Fruit fly (Drosophila melanogaster) whole organism, embryonic: Measurements from ENCODE around the gene CG14868.

Experiments used
- CG10979 ChIP-seq: fragments of 200-800 bp; sonication (Bioruptor generic); optimal IDR thresholded peaks from 2 replicates; lab custom pipeline; 2018; ENCODE audit warnings: missing biosample characterization, mild to moderate bottlenecking, missing genetic modification characterization, moderate library complexity
- CG11085 ChIP-seq: fragments of 200-800 bp; sonication (Bioruptor generic); IDR thresholded peaks from 2 replicates; pipeline ENCODE4 v1.3.6; 2022; ENCODE audit warnings: missing biosample characterization, missing genetic modification characterization
- CG11696 ChIP-seq: fragments of 200-800 bp; sonication (Bioruptor generic); IDR thresholded peaks from 2 replicates; pipeline ENCODE4 v1.3.6; 2022; ENCODE audit warnings: missing biosample characterization, missing genetic modification characterization
- CG12155 ChIP-seq: fragments of 200-800 bp; sonication (Bioruptor generic); optimal IDR thresholded peaks from 3 replicates; lab custom pipeline; 2016; ENCODE audit warnings: missing biosample characterization, missing genetic modification characterization
- CG12299 ChIP-seq: fragments of 200-800 bp; sonication (Bioruptor generic); optimal IDR thresholded peaks from 2 replicates; lab custom pipeline; 2018; ENCODE audit warnings: missing biosample characterization, mild to moderate bottlenecking, missing genetic modification characterization
- CG13775 ChIP-seq: fragments of 200-800 bp; sonication (Bioruptor generic); optimal IDR thresholded peaks from 3 replicates; lab custom pipeline; 2017; ENCODE audit warnings: missing biosample characterization, mild to moderate bottlenecking, missing genetic modification characterization
- CG15011 ChIP-seq: fragments of 200-800 bp; sonication (Bioruptor generic); optimal IDR thresholded peaks from 3 replicates; lab custom pipeline; 2018; ENCODE audit warnings: missing biosample characterization, mild to moderate bottlenecking, missing genetic modification characterization
- CG1647 ChIP-seq: fragments of 200-800 bp; sonication (Bioruptor generic); optimal IDR thresholded peaks from 3 replicates; lab custom pipeline; 2016; ENCODE audit warnings: missing biosample characterization, missing genetic modification characterization
- CG17186 ChIP-seq: fragments of 200-800 bp; sonication (Bioruptor generic); optimal IDR thresholded peaks from 3 replicates; lab custom pipeline; 2017; ENCODE audit warnings: missing biosample characterization, missing genetic modification reagents, missing genetic modification characterization
- CG17802 ChIP-seq: fragments of 200-800 bp; sonication (Bioruptor generic); optimal IDR thresholded peaks from 2 replicates; lab custom pipeline; 2018; ENCODE audit warnings: missing biosample characterization, mild to moderate bottlenecking, missing genetic modification characterization, moderate library complexity
- CG18262 ChIP-seq: fragments of 200-800 bp; optimal IDR thresholded peaks from 3 replicates; lab custom pipeline; 2019; ENCODE audit warnings: missing biosample characterization, mild to moderate bottlenecking, missing genetic modification characterization, moderate library complexity
- CG2889 ChIP-seq: fragments of 200-800 bp; sonication (Bioruptor generic); IDR thresholded peaks from 3 replicates; pipeline ENCODE4 v1.3.6; 2022; ENCODE audit warnings: missing biosample characterization, missing genetic modification characterization
- CG31224 ChIP-seq: fragments of 200-800 bp; sonication (Bioruptor generic); IDR thresholded peaks from 2 replicates; pipeline ENCODE4 v1.3.6; 2022; ENCODE audit warnings: missing biosample characterization, missing genetic modification characterization
- CG7987 ChIP-seq: fragments of 200-800 bp; sonication (Bioruptor generic); optimal IDR thresholded peaks from 2 replicates; lab custom pipeline; 2018; ENCODE audit warnings: missing biosample characterization, mild to moderate bottlenecking, missing genetic modification characterization, moderate library complexity
- CG8290 ChIP-seq, 3 experiments: fragments of 200-800 bp; sonication (Bioruptor generic); optimal IDR thresholded peaks; 2 replicates each; lab custom pipeline; 2016 to 2019; ENCODE audit warnings: missing biosample characterization in 3 of 3, missing genetic modification characterization in 3 of 3, mild to moderate bottlenecking in 2 of 3, moderate library complexity in 1 of 3
- Dref ChIP-seq: fragments of 200-800 bp; sonication (Bioruptor generic); IDR thresholded peaks from 2 replicates; pipeline ENCODE4 v1.3.6; 2022; ENCODE audit warnings: missing biosample characterization, missing genetic modification characterization
- Fer2 ChIP-seq: fragments of 200-800 bp; sonication (Bioruptor generic); optimal IDR thresholded peaks from 2 replicates; lab custom pipeline; 2018; ENCODE audit warnings: missing biosample characterization, mild to moderate bottlenecking, missing genetic modification characterization, moderate library complexity
- Gsc ChIP-seq: fragments of 200-800 bp; sonication (Bioruptor generic); IDR thresholded peaks from 2 replicates; pipeline ENCODE4 v1.3.6; 2022; ENCODE audit warnings: missing biosample characterization, missing genetic modification characterization
- Hmr ChIP-seq: fragments of 200-800 bp; sonication (Bioruptor generic); optimal IDR thresholded peaks from 3 replicates; lab custom pipeline; 2017; ENCODE audit warnings: mild to moderate bottlenecking, missing biosample characterization, missing genetic modification reagents, missing genetic modification characterization
- Hr51 ChIP-seq, 2 experiments: fragments of 200-800 bp; sonication (Bioruptor generic); optimal IDR thresholded peaks; 2 replicates in 1 of 2; 3 replicates in 1 of 2; lab custom pipeline; 2016 to 2018; ENCODE audit warnings: missing biosample characterization in 2 of 2, missing genetic modification characterization in 2 of 2, mild to moderate bottlenecking in 1 of 2, moderate library complexity in 1 of 2
- Mrtf ChIP-seq: fragments of 200-800 bp; sonication (Bioruptor generic); IDR thresholded peaks from 3 replicates; pipeline ENCODE4 v1.3.6; 2022; ENCODE audit warnings: missing biosample characterization, missing genetic modification characterization
- Myb ChIP-seq: fragments of 200-800 bp; sonication (Bioruptor generic); optimal IDR thresholded peaks from 2 replicates; lab custom pipeline; 2016; ENCODE audit warnings: missing biosample characterization, missing genetic modification characterization
- Optix ChIP-seq: fragments of 200-800 bp; sonication (Bioruptor generic); IDR thresholded peaks from 3 replicates; pipeline ENCODE4 v1.3.6; 2022; ENCODE audit warnings: missing biosample characterization, missing genetic modification characterization
- Rfx ChIP-seq: fragments of 200-800 bp; sonication (Bioruptor generic); IDR thresholded peaks from 2 replicates; pipeline ENCODE4 v1.3.6; 2022; ENCODE audit warnings: missing biosample characterization, missing genetic modification characterization
- Sox102F ChIP-seq: fragments of 200-800 bp; sonication (Bioruptor generic); optimal IDR thresholded peaks from 2 replicates; lab custom pipeline; 2018; ENCODE audit warnings: missing biosample characterization, mild to moderate bottlenecking, missing genetic modification characterization, moderate library complexity
- amos ChIP-seq: fragments of 200-800 bp; sonication (Bioruptor generic); IDR thresholded peaks from 2 replicates; pipeline ENCODE4 v1.3.6; 2022; ENCODE audit warnings: missing biosample characterization, missing genetic modification characterization; ENCODE audit not compliant: partially characterized antibody
- bsh ChIP-seq, 2 experiments: fragments of 200-800 bp; sonication (Bioruptor generic); optimal IDR thresholded peaks; 2 replicates each; lab custom pipeline; 2017 to 2018; ENCODE audit warnings: mild to moderate bottlenecking in 2 of 2, missing biosample characterization in 2 of 2, missing genetic modification characterization in 2 of 2, moderate library complexity in 1 of 2
- dimm ChIP-seq: fragments of 200-800 bp; sonication (Bioruptor generic); IDR thresholded peaks from 2 replicates; pipeline ENCODE4 v1.3.6; 2022; ENCODE audit warnings: missing biosample characterization, missing genetic modification characterization
- exex ChIP-seq: fragments of 200-800 bp; sonication (Bioruptor generic); optimal IDR thresholded peaks from 4 replicates; lab custom pipeline; 2018; ENCODE audit warnings: missing biosample characterization, mild to moderate bottlenecking, missing genetic modification characterization, moderate library complexity
- fru ChIP-seq: fragments of >200 bp; optimal IDR thresholded peaks from 2 replicates; lab custom pipeline; 2017
- ftz-f1 ChIP-seq: fragments of 200-800 bp; sonication (Bioruptor generic); optimal IDR thresholded peaks from 2 replicates; lab custom pipeline; 2016; ENCODE audit warnings: missing biosample characterization, missing genetic modification characterization
- hth ChIP-seq: fragments of >200 bp; optimal IDR thresholded peaks from 2 replicates; lab custom pipeline; 2017; ENCODE audit warnings: inconsistent platforms
- mld ChIP-seq: fragments of 200-800 bp; sonication (Bioruptor generic); IDR thresholded peaks from 3 replicates; pipeline ENCODE4 v1.3.6; 2022; ENCODE audit warnings: missing biosample characterization, missing genetic modification characterization; ENCODE audit not compliant: partially characterized antibody
- ranshi ChIP-seq: fragments of 200-800 bp; sonication (Bioruptor generic); IDR thresholded peaks from 2 replicates; pipeline ENCODE4 v1.3.6; 2022; ENCODE audit warnings: missing biosample characterization, missing genetic modification characterization
- sd ChIP-seq: fragments of 200-800 bp; sonication (Bioruptor generic); optimal IDR thresholded peaks from 3 replicates; lab custom pipeline; 2018; ENCODE audit warnings: missing biosample characterization, mild to moderate bottlenecking, missing genetic modification characterization, moderate library complexity
- sens ChIP-seq: fragments of 200-800 bp; sonication (Bioruptor generic); peaks from one replicate; lab custom pipeline; 2016; ENCODE audit warnings: missing biosample characterization, missing genetic modification characterization
- sima ChIP-seq: fragments of 200-800 bp; sonication (Bioruptor generic); optimal IDR thresholded peaks from 2 replicates; lab custom pipeline; 2016; ENCODE audit warnings: missing biosample characterization, missing genetic modification characterization
- sna ChIP-seq: fragments of 200-800 bp; sonication (Bioruptor generic); IDR thresholded peaks from 2 replicates; pipeline ENCODE4 v1.3.6; 2022; ENCODE audit warnings: missing biosample characterization, missing genetic modification characterization; ENCODE audit not compliant: partially characterized antibody
- sug ChIP-seq: fragments of 200-800 bp; optimal IDR thresholded peaks from 2 replicates; lab custom pipeline; 2019; ENCODE audit warnings: missing biosample characterization, mild to moderate bottlenecking, missing genetic modification characterization, moderate library complexity
- tup ChIP-seq: fragments of 200-800 bp; sonication (Bioruptor generic); optimal IDR thresholded peaks from 2 replicates; lab custom pipeline; 2016; ENCODE audit warnings: missing biosample characterization, mild to moderate bottlenecking, missing genetic modification characterization, moderate library complexity
- unc-4 ChIP-seq: fragments of 200-800 bp; sonication (Bioruptor generic); IDR thresholded peaks from 2 replicates; pipeline ENCODE4 v1.3.6; 2022; ENCODE audit warnings: missing biosample characterization, missing genetic modification characterization; ENCODE audit not compliant: partially characterized antibody

Gene CG14868

dm6 chr3R:15340052-15340732 is 29.6 kb downstream of the CG14868 start, which contains the start of gene SerRS-m (continued):
- TF ChIP-seq sd (tag; lab: Kevin White, UChicago) (peak; percentile 33), sna (GFP tag; lab: Robert Waterston, UW) (0 out of 2 replicates have a peak, but pooled peaks have one; percentile 25), CG18262 (tag; lab: Kevin White, UChicago) (peak; percentile 14), Gsc (GFP tag; lab: Robert Waterston, UW) (no peak), Dref (GFP tag; lab: Robert Waterston, UW) (peak; percentile 45), bsh (GFP tag; optimal IDR thresholded peaks at IDR 0.05; lab: Kevin White, UChicago) (peak in 1 of 2 experiments; percentile 62), Mrtf (GFP tag; lab: Robert Waterston, UW) (no peak), Hmr (GFP tag; lab: Kevin White, UChicago) (no peak), CG31224 (GFP tag; lab: Robert Waterston, UW) (no peak), ftz-f1 (GFP tag; lab: Kevin White, UChicago) (no peak), CG17186 (GFP tag; lab: Kevin White, UChicago) (no peak), CG17802 (tag; lab: Kevin White, UChicago) (no peak), CG12155 (no peak), amos (GFP tag; lab: Robert Waterston, UW) (no peak), Fer2 (no peak), hth (no peak), ranshi (GFP tag; lab: Robert Waterston, UW) (no peak), CG2889 (GFP tag; lab: Robert Waterston, UW) (no peak), CG11085 (GFP tag; lab: Robert Waterston, UW) (no peak), Hr51 (GFP tag; optimal IDR thresholded peaks at IDR 0.05; lab: Kevin White, UChicago) (no peak), sens (GFP tag; lab: Kevin White, UChicago) (peak; percentile 83), Rfx (GFP tag; lab: Robert Waterston, UW) (no peak), CG1647 (no peak), tup (GFP tag; lab: Kevin White, UChicago) (no peak), CG8290 (GFP tag; optimal IDR thresholded peaks at IDR 0.05; lab: Kevin White, UChicago) (no peak), CG8290 (tag; optimal IDR thresholded peaks at IDR 0.05; lab: Kevin White, UChicago) (no peak), Sox102F (no peak), CG15011 (GFP tag; lab: Kevin White, UChicago) (no peak), CG7987 (GFP tag; lab: Kevin White, UChicago) (no peak), Myb (GFP tag; lab: Kevin White, UChicago) (peak; percentile 68), dimm (no peak), CG10979 (tag; lab: Kevin White, UChicago) (peak; percentile 31), CG12299 (tag; lab: Kevin White, UChicago) (no peak), CG11696 (GFP tag; lab: Robert Waterston, UW) (no peak)

DNA sequence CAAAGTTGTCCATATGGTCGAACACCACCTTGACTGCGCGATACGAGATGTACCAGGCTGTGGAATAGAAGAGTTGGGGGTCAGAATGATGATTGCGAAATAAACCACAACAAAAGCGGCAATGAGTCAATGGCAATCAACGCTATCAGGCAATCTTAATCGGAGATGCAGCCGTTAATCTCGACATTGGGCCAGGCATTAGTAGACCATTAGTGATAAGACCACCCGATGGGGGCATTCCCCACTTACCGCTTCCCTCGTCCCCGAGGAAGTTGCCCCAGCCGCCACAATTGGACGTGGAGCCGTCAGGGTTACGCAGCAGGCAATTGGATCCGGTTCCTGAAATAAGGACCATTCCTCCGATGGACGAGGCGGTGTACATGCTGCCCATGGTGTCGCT is 30.6 kb downstream of the CG14868 start:
- TF ChIP-seq sug: peak; percentile 84
- TF ChIP-seq Optix (GFP tag; lab: Robert Waterston, UW): no peak
- no peak for TF ChIP-seq CG13775
- no peak for TF ChIP-seq sima (GFP tag; lab: Kevin White, UChicago)
- peak; percentile 82 for TF ChIP-seq exex (tag; lab: Kevin White, UChicago)
- no peak for TF ChIP-seq mld (GFP tag; lab: Robert Waterston, UW)
- TF ChIP-seq fru (lab: Kevin White, UChicago): no peak
- no peak for TF ChIP-seq unc-4 (GFP tag; lab: Robert Waterston, UW)
- no peak for TF ChIP-seq CG15011 (GFP tag; lab: Kevin White, UChicago)
